Worm (Caenorhabditis elegans): ENCODE data around the gene F36H5.12.

F36H5.12 gene

ce11 chrII:1700518-1701091 is 42.0 kb upstream of the F36H5.12 start:
- 0 out of 2 replicates have a peak, but pooled peaks have one; percentile 48 for TF ChIP-seq dmd-8 (GFP tag; IDR thresholded peaks at IDR 0.05)

ce11 chrII:1703363-1703762 is 39.3 kb upstream of the F36H5.12 start, which contains the start of gene fbxb-47:
fbxb-47 (minus strand) TSS chrII:1703463.
- no peak for TF ChIP-seq dmd-9 (GFP tag; IDR thresholded peaks at IDR 0.05)

ce11 chrII:1706385-1706784 is 36.2 kb upstream of the F36H5.12 start, which contains the start of gene sdz-18:
sdz-18 (minus strand) TSS chrII:1706485.
- peak; percentile 44 for TF ChIP-seq aha-1 (tag)
- no peak for TF ChIP-seq hif-1 (tag; optimal IDR thresholded peaks at IDR 0.05)
- TF ChIP-seq aly-2 (tag; optimal IDR thresholded peaks at IDR 0.05): no peak
- TF ChIP-seq nhr-76 (tag; optimal IDR thresholded peaks at IDR 0.05): no peak

- TF ChIP-seq nhr-76 (tag; optimal IDR thresholded peaks at IDR 0.05) (no peak), Y5F2A.4 (GFP tag; optimal IDR thresholded peaks at IDR 0.05) (no peak), php-3 (GFP tag; IDR thresholded peaks at IDR 0.05) (no peak), F49E8.2 (tag; optimal IDR thresholded peaks at IDR 0.05; ENCODE audit: borderline replicate concordance) (no peak), nhr-10 (tag; optimal IDR thresholded peaks at IDR 0.05) (no peak), aha-1 (tag) (peak; percentile 28), egl-27 (tag; optimal IDR thresholded peaks at IDR 0.05) (no peak)
Measured at ce11 chrII:1709959-1710358, 32.7 kb upstream of the F36H5.12 start, which contains the start of gene fbxa-184. fbxa-184 (plus strand) TSS chrII:1710259.

ce11 chrII:1712938-1713337 is 29.7 kb upstream of the F36H5.12 start, which contains the start of gene btb-7:
btb-7 (plus strand) TSS chrII:1713238.
- TF ChIP-seq snpc-4 (tag; optimal IDR thresholded peaks at IDR 0.05): no peak
- no peak for TF ChIP-seq aha-1 (tag)
- no peak for TF ChIP-seq aly-2 (tag; optimal IDR thresholded peaks at IDR 0.05)
- TF ChIP-seq mdl-1 (tag; optimal IDR thresholded peaks at IDR 0.05): no peak
- no peak for TF ChIP-seq Y5F2A.4 (GFP tag; optimal IDR thresholded peaks at IDR 0.05)

ce11 chrII:1714772-1715353 is 27.8 kb upstream of the F36H5.12 start, which contains the start of gene btb-6:
btb-6 (plus strand) TSS chrII:1715303.
- no peak for TF ChIP-seq sdz-12 (GFP tag; optimal IDR thresholded peaks at IDR 0.05)
- TF ChIP-seq gei-8 (GFP tag; optimal IDR thresholded peaks at IDR 0.05): no peak
- TF ChIP-seq zag-1 (tag; optimal IDR thresholded peaks at IDR 0.05): no peak
- no peak for TF ChIP-seq attf-4 (tag; optimal IDR thresholded peaks at IDR 0.05)
- no peak for TF ChIP-seq spr-1 (tag; optimal IDR thresholded peaks at IDR 0.05)
- TF ChIP-seq saeg-2 (GFP tag; IDR thresholded peaks at IDR 0.05): no peak
- TF ChIP-seq D1046.2 (GFP tag; IDR thresholded peaks at IDR 0.05): no peak

- TF ChIP-seq tag-97 (GFP tag; IDR thresholded peaks at IDR 0.05) (no peak), dpl-1 (GFP tag; optimal IDR thresholded peaks at IDR 0.05) (no peak), daf-19 (GFP tag; conservative IDR thresholded peaks at IDR 0.05) (no peak), dmd-8 (GFP tag; IDR thresholded peaks at IDR 0.05) (no peak)
Measured at ce11 chrII:1719153-1719552, 23.5 kb upstream of the F36H5.12 start, which contains the start of gene fbxb-48. fbxb-48 (minus strand) TSS chrII:1719253.

ce11 chrII:1722394-1722793 is 20.2 kb upstream of the F36H5.12 start, which contains the start of the genes fbxb-5 and btb-8:
fbxb-5 (minus strand) TSS chrII:1722494.
btb-8 (plus strand) TSS chrII:1722770.
- no peak for TF ChIP-seq F49E8.2 (tag; optimal IDR thresholded peaks at IDR 0.05; ENCODE audit: borderline replicate concordance)
- no peak for TF ChIP-seq fkh-10 (GFP tag; optimal IDR thresholded peaks at IDR 0.05)
- TF ChIP-seq fos-1 (tag; optimal IDR thresholded peaks at IDR 0.05): no peak
- TF ChIP-seq daf-8 (GFP tag; IDR thresholded peaks at IDR 0.05): no peak
- no peak for TF ChIP-seq pqm-1 (tag; optimal IDR thresholded peaks at IDR 0.05)
- TF ChIP-seq tag-97 (GFP tag; IDR thresholded peaks at IDR 0.05): no peak
- no peak for TF ChIP-seq R02D3.7 (tag; optimal IDR thresholded peaks at IDR 0.05)
- no peak for TF ChIP-seq spr-3 (GFP tag; optimal IDR thresholded peaks at IDR 0.05)
- TF ChIP-seq Y105C5A.15 (GFP tag; IDR thresholded peaks at IDR 0.05): no peak
- TF ChIP-seq nhr-28 (tag; optimal IDR thresholded peaks at IDR 0.05): no peak
- TF ChIP-seq D1046.2 (GFP tag; IDR thresholded peaks at IDR 0.05): no peak
- no peak for TF ChIP-seq F44E2.7 (GFP tag; IDR thresholded peaks at IDR 0.05)
- TF ChIP-seq ceh-82 (tag; optimal IDR thresholded peaks at IDR 0.05): no peak
- TF ChIP-seq zip-11 (GFP tag; IDR thresholded peaks at IDR 0.05): no peak
- TF ChIP-seq ces-1 (GFP tag; optimal IDR thresholded peaks at IDR 0.05): no peak
- no peak for TF ChIP-seq lin-15B (tag; optimal IDR thresholded peaks at IDR 0.05)

Measured in whole organism, L4 larva.